Worm (Caenorhabditis elegans): Measurements from ENCODE around the gene otpl-8.
"Not testable (repeated sequence)": the region's sequence is repeated elsewhere in the genome, so short reads cannot be mapped to it uniquely, and the experiment has no call there.

DNA sequence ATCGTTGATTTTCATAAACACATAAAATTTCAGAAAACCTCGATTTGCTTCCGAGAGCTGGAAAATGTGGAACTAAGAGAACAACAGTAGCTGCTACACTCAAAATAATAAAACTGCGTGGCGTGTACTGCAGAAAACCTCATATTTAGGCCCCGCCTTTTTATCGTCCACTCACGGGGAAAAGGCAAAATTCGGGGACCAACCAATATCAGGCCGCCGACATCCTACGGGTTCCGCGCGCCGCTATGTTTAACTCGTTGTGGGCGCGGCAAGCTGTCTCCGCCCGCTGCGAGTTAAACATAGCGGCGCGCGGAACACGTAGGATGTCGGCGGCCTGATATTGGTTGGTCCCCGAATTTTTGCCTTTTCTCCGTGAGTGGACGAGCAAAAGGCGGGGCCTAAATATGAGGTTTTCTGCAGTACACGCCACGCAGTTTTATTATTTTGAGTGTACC is 37.3 kb upstream of the otpl-8 start, which contains the start of gene F17A2.16:
- TF ChIP-seq him-1, W03F9.2, dao-5 (tag; optimal IDR thresholded peaks at IDR 0.05): not testable (repeated sequence)
